Worm (Caenorhabditis elegans) whole organism, L4 larva: ENCODE measurements around the gene B0250.18.

Experiments
- F49E8.2 ChIP-seq: sonication (generic microtip); optimal IDR thresholded peaks from 2 replicates; lab custom pipeline; 2016; ENCODE audit warnings: missing compliant biosample characterization, mild to moderate bottlenecking, missing genetic modification characterization, borderline replicate concordance
- T26A8.4 ChIP-seq: fragments of 200-800 bp; sonication (Bioruptor generic); IDR thresholded peaks from 2 replicates; pipeline ENCODE4 v1.3.6; 2022; ENCODE audit warnings: missing genetic modification characterization, missing compliant biosample characterization
- Y48G9A.11 ChIP-seq: fragments of 200-800 bp; sonication (Bioruptor generic); IDR thresholded peaks from 2 replicates; pipeline ENCODE4 v1.3.6; 2022; ENCODE audit warnings: missing genetic modification reagents, missing genetic modification characterization, missing compliant biosample characterization
- ZK337.2 ChIP-seq: fragments of 200-800 bp; sonication (Bioruptor generic); IDR thresholded peaks from 2 replicates; pipeline ENCODE4 v1.3.6; 2022; ENCODE audit warnings: missing genetic modification reagents, missing genetic modification characterization, missing compliant biosample characterization
- aha-1 ChIP-seq: fragments of 150-350 bp; peaks from one replicate; lab custom pipeline; 2014; ENCODE audit warnings: missing biosample characterization, missing genetic modification characterization
- aly-2 ChIP-seq: sonication (generic microtip); optimal IDR thresholded peaks from 2 replicates; lab custom pipeline; 2018; ENCODE audit warnings: missing biosample characterization, missing genetic modification characterization
- ama-1 ChIP-seq: fragments of 150-350 bp; optimal IDR thresholded peaks from 2 replicates; lab custom pipeline; 2014; ENCODE audit warnings: inconsistent platforms, mixed read lengths
- attf-4 ChIP-seq: sonication (generic microtip); optimal IDR thresholded peaks from 3 replicates; lab custom pipeline; 2017; ENCODE audit warnings: missing biosample characterization, missing genetic modification characterization
- ceh-28 ChIP-seq: fragments of 150-350 bp; optimal IDR thresholded peaks from 2 replicates; lab custom pipeline; 2014; ENCODE audit warnings: missing biosample characterization, missing genetic modification reagents, missing genetic modification characterization
- ceh-32 ChIP-seq: sonication (generic microtip); optimal IDR thresholded peaks from 2 replicates; lab custom pipeline; 2016; ENCODE audit warnings: mild to moderate bottlenecking, missing genetic modification characterization, missing compliant biosample characterization; ENCODE audit not compliant: poor library complexity
- ceh-44 ChIP-seq: fragments of 200-800 bp; sonication (Bioruptor generic); IDR thresholded peaks from 2 replicates; pipeline ENCODE4 v1.3.6; 2022; ENCODE audit warnings: missing genetic modification reagents, missing genetic modification characterization, missing compliant biosample characterization
- ceh-82 ChIP-seq: sonication (generic microtip); optimal IDR thresholded peaks from 2 replicates; lab custom pipeline; 2017; ENCODE audit warnings: missing biosample characterization, missing genetic modification characterization
- cey-2 ChIP-seq: sonication (generic microtip); optimal IDR thresholded peaks from 3 replicates; lab custom pipeline; 2017; ENCODE audit warnings: missing genetic modification characterization, mild to moderate bottlenecking, missing compliant biosample characterization, antibody characterized with exemption, borderline replicate concordance; ENCODE audit not compliant: insufficient read depth
- dmd-8 ChIP-seq: fragments of 200-800 bp; sonication (Bioruptor generic); IDR thresholded peaks from 2 replicates; pipeline ENCODE4 v1.3.6; 2022; ENCODE audit warnings: missing genetic modification characterization, missing compliant biosample characterization
- dmd-9 ChIP-seq: fragments of 200-800 bp; sonication (Bioruptor generic); IDR thresholded peaks from 2 replicates; pipeline ENCODE4 v1.3.6; 2022; ENCODE audit warnings: missing genetic modification reagents, missing genetic modification characterization, missing compliant biosample characterization
- dpl-1 ChIP-seq: fragments of 150-350 bp; optimal IDR thresholded peaks from 2 replicates; lab custom pipeline; 2014; ENCODE audit warnings: missing biosample characterization, missing genetic modification reagents, missing genetic modification characterization
- duxl-1 ChIP-seq: sonication (generic microtip); optimal IDR thresholded peaks from 2 replicates; lab custom pipeline; 2016; ENCODE audit warnings: mild to moderate bottlenecking, missing genetic modification characterization, moderate library complexity, missing compliant biosample characterization; ENCODE audit not compliant: poor library complexity
- dve-1 ChIP-seq: sonication (generic microtip); optimal IDR thresholded peaks from 2 replicates; lab custom pipeline; 2017; ENCODE audit warnings: antibody characterized with exemption, mild to moderate bottlenecking, missing genetic modification characterization, missing compliant biosample characterization; ENCODE audit not compliant: insufficient read depth
- fkh-10 ChIP-seq: fragments of 150-350 bp; optimal IDR thresholded peaks from 2 replicates; lab custom pipeline; 2014; ENCODE audit warnings: missing biosample characterization, missing genetic modification reagents, missing genetic modification characterization
- hlh-11 ChIP-seq: fragments of 200-800 bp; sonication (Bioruptor generic); optimal IDR thresholded peaks from 2 replicates; lab custom pipeline; 2018; ENCODE audit warnings: mild to moderate bottlenecking, missing genetic modification characterization, missing compliant biosample characterization
- hlh-30 ChIP-seq: sonication (generic microtip); optimal IDR thresholded peaks from 2 replicates; lab custom pipeline; 2017; ENCODE audit warnings: antibody characterized with exemption, mild to moderate bottlenecking, missing genetic modification characterization, missing compliant biosample characterization; ENCODE audit not compliant: insufficient read depth
- jun-1 ChIP-seq: fragments of 150-350 bp; optimal IDR thresholded peaks from 2 replicates; lab custom pipeline; 2014; ENCODE audit warnings: missing biosample characterization, missing genetic modification reagents, missing genetic modification characterization
- lim-7 ChIP-seq: fragments of 200-800 bp; sonication (Bioruptor generic); IDR thresholded peaks from 2 replicates; pipeline ENCODE4 v1.3.6; 2022; ENCODE audit warnings: missing genetic modification characterization, missing compliant biosample characterization
- lin-15B ChIP-seq: fragments of 150-350 bp; sonication (generic microtip); optimal IDR thresholded peaks from 3 replicates; lab custom pipeline; 2014; ENCODE audit warnings: missing biosample characterization, missing genetic modification characterization
- lin-38 ChIP-seq: fragments of 200-800 bp; sonication (Bioruptor generic); IDR thresholded peaks from 2 replicates; pipeline ENCODE4 v1.3.6; 2022; ENCODE audit warnings: missing genetic modification reagents, missing genetic modification characterization, missing compliant biosample characterization
- lin-39 ChIP-seq: fragments of 150-350 bp; optimal IDR thresholded peaks from 2 replicates; lab custom pipeline; 2014; ENCODE audit warnings: missing biosample characterization, missing genetic modification reagents, missing genetic modification characterization
- madf-5 ChIP-seq, 2 experiments: fragments of 200-800 bp; sonication (Bioruptor generic); IDR thresholded peaks; 2 replicates each; pipeline ENCODE4 v1.3.6; 2022; ENCODE audit warnings: missing compliant biosample characterization in 2 of 2, missing genetic modification characterization in 2 of 2
- mdl-1 ChIP-seq, 2 experiments: fragments of 150-350 bp in 1 of 2; sonication (generic microtip) in 1 of 2; optimal IDR thresholded peaks; 2 replicates each; lab custom pipeline; 2014 to 2017; ENCODE audit warnings: missing biosample characterization in 2 of 2, missing genetic modification characterization in 2 of 2
- mep-1 ChIP-seq: fragments of 150-350 bp; sonication (generic microtip); optimal IDR thresholded peaks from 3 replicates; lab custom pipeline; 2014; ENCODE audit warnings: missing biosample characterization, missing genetic modification characterization
- mes-2 ChIP-seq: sonication (generic microtip); optimal IDR thresholded peaks from 2 replicates; lab custom pipeline; 2016; ENCODE audit warnings: missing genotype, mild to moderate bottlenecking, missing genetic modification characterization, missing compliant biosample characterization; ENCODE audit not compliant: poor library complexity, severe bottlenecking
- nhr-10 ChIP-seq: fragments of 150-350 bp; optimal IDR thresholded peaks from 2 replicates; lab custom pipeline; 2014; ENCODE audit warnings: missing biosample characterization, missing genetic modification characterization
- nhr-102 ChIP-seq: sonication (generic microtip); optimal IDR thresholded peaks from 2 replicates; lab custom pipeline; 2016; ENCODE audit warnings: mild to moderate bottlenecking, missing genetic modification characterization, moderate library complexity, missing compliant biosample characterization
- nhr-11 ChIP-seq: fragments of 150-350 bp; optimal IDR thresholded peaks from 2 replicates; lab custom pipeline; 2014; ENCODE audit warnings: missing biosample characterization, missing genetic modification characterization
- nhr-25 ChIP-seq: sonication (generic microtip); optimal IDR thresholded peaks from 2 replicates; lab custom pipeline; 2017; ENCODE audit warnings: missing genetic modification characterization, mild to moderate bottlenecking, missing compliant biosample characterization, antibody characterized with exemption, moderate library complexity, borderline replicate concordance; ENCODE audit not compliant: insufficient read depth
- nhr-41 ChIP-seq: fragments of 200-800 bp; sonication (Bioruptor generic); IDR thresholded peaks from 2 replicates; pipeline ENCODE4 v1.3.6; 2022; ENCODE audit warnings: missing genetic modification reagents, missing genetic modification characterization, missing compliant biosample characterization
- nhr-48 ChIP-seq: sonication (generic microtip); optimal IDR thresholded peaks from 2 replicates; lab custom pipeline; 2016; ENCODE audit warnings: mild to moderate bottlenecking, missing genetic modification characterization, missing compliant biosample characterization
- php-3 ChIP-seq: fragments of 200-800 bp; sonication (Bioruptor generic); IDR thresholded peaks from 2 replicates; pipeline ENCODE4 v1.3.6; 2022; ENCODE audit warnings: missing genetic modification reagents, missing genetic modification characterization, missing compliant biosample characterization
- rbr-2 ChIP-seq: sonication (generic microtip); optimal IDR thresholded peaks from 2 replicates; lab custom pipeline; 2016; ENCODE audit warnings: missing genotype, missing genetic modification characterization, missing compliant biosample characterization
- set-16 ChIP-seq: fragments of 200-800 bp; sonication (Bioruptor generic); IDR thresholded peaks from 2 replicates; pipeline ENCODE4 v1.3.6; 2022; ENCODE audit warnings: missing genetic modification reagents, missing genetic modification characterization, missing compliant biosample characterization
- snpc-1.2 ChIP-seq: fragments of 200-800 bp; sonication (Bioruptor generic); IDR thresholded peaks from 2 replicates; pipeline ENCODE4 v1.3.6; 2022; ENCODE audit warnings: missing genetic modification reagents, missing genetic modification characterization, missing compliant biosample characterization
- spr-1 ChIP-seq: sonication (generic microtip); optimal IDR thresholded peaks from 2 replicates; lab custom pipeline; 2016; ENCODE audit warnings: mild to moderate bottlenecking, missing genetic modification characterization, missing compliant biosample characterization
- tag-97 ChIP-seq: fragments of 200-800 bp; sonication (Bioruptor generic); IDR thresholded peaks from 2 replicates; pipeline ENCODE4 v1.3.6; 2022; ENCODE audit warnings: missing genetic modification characterization, missing compliant biosample characterization
- unc-130 ChIP-seq: sonication (generic microtip); optimal IDR thresholded peaks from 2 replicates; lab custom pipeline; 2016; ENCODE audit warnings: missing genetic modification reagents, missing genetic modification characterization, missing compliant biosample characterization
- unc-39 ChIP-seq: sonication (generic microtip); optimal IDR thresholded peaks from 2 replicates; lab custom pipeline; 2017; ENCODE audit warnings: missing biosample characterization, missing genetic modification characterization
- unc-62 ChIP-seq, 3 experiments: fragments of 150-350 bp in 1 of 3; sonication (generic microtip); optimal IDR thresholded peaks in 2 of 3; peaks in 1 of 3; 1 replicate in 1 of 3; 2 replicates in 2 of 3; lab custom pipeline; 2014 to 2017; ENCODE audit warnings: missing biosample characterization in 3 of 3, missing genetic modification characterization in 3 of 3, missing genetic modification reagents in 3 of 3, missing genotype in 1 of 3
- zip-2 ChIP-seq: fragments of 150-350 bp; optimal IDR thresholded peaks from 2 replicates; lab custom pipeline; 2014; ENCODE audit warnings: missing biosample characterization, missing genetic modification characterization
- ztf-11 ChIP-seq: fragments of 150-350 bp; optimal IDR thresholded peaks from 2 replicates; lab custom pipeline; 2014; ENCODE audit warnings: missing biosample characterization, missing genetic modification characterization
- ztf-7 ChIP-seq: fragments of 150-350 bp; optimal IDR thresholded peaks from 2 replicates; lab custom pipeline; 2014; ENCODE audit warnings: missing biosample characterization, missing genetic modification characterization

The B0250.18 gene

ce11 chrV:20424229-20425182 lies 36.2 kb downstream of the B0250.18 start (continued):
- TF ChIP-seq mes-2 (tag; lab: Kevin White, UChicago) (peak; percentile 95), unc-39 (tag; lab: Kevin White, UChicago) (no peak), nhr-48 (tag; lab: Kevin White, UChicago) (peak; percentile 38), dmd-9 (GFP tag; lab: Robert Waterston, UW) (no peak), dmd-8 (GFP tag; lab: Robert Waterston, UW) (0 out of 2 replicates have a peak, but pooled peaks have one; percentile 24), mdl-1 (tag; optimal IDR thresholded peaks at IDR 0.05; lab: Kevin White, UChicago) (peak; percentile 24 to 71), lin-15B (tag; lab: Kevin White, UChicago) (no peak), aly-2 (tag; lab: Kevin White, UChicago) (no peak), set-16 (GFP tag; lab: Robert Waterston, UW) (0 out of 2 replicates have a peak, but pooled peaks have one; percentile 18), fkh-10 (peak; percentile 10), cey-2 (tag; lab: Kevin White, UChicago) (no peak), nhr-10 (tag; lab: Kevin White, UChicago) (no peak), lin-39 (tag; lab: Kevin White, UChicago) (no peak), ztf-7 (no peak), ZK337.2 (GFP tag; lab: Robert Waterston, UW) (no peak), nhr-11 (tag; lab: Kevin White, UChicago) (no peak), unc-62 (GFP tag; optimal IDR thresholded peaks at IDR 0.05 in 1 of 2; lab: Kevin White, UChicago) (no peak), unc-62 (tag; optimal IDR thresholded peaks at IDR 0.05; lab: Kevin White, UChicago) (no peak), dve-1 (peak; percentile 77), ceh-44 (no peak), spr-1 (tag; lab: Kevin White, UChicago) (no peak), zip-2 (no peak), dpl-1 (GFP tag; lab: Kevin White, UChicago) (peak; percentile 90), mep-1 (tag; lab: Kevin White, UChicago) (peak; percentile 55), lin-38 (GFP tag; lab: Robert Waterston, UW) (peak; percentile 62), nhr-102 (tag; lab: Kevin White, UChicago) (peak; percentile 16), snpc-1.2 (no peak), aha-1 (tag; lab: Kevin White, UChicago) (peak; percentile 81), unc-130 (peak; percentile 58), nhr-25 (no peak), T26A8.4 (GFP tag; lab: Robert Waterston, UW) (no peak), madf-5 (GFP tag; IDR thresholded peaks at IDR 0.05; lab: Robert Waterston, UW) (no peak), F49E8.2 (tag; lab: Kevin White, UChicago) (no peak), php-3 (GFP tag; lab: Robert Waterston, UW) (no peak), ama-1 (no peak), ceh-32 (tag; lab: Kevin White, UChicago) (no peak), jun-1 (tag; lab: Kevin White, UChicago) (no peak), tag-97 (GFP tag; lab: Robert Waterston, UW) (no peak), hlh-11 (tag; lab: Kevin White, UChicago) (peak; percentile 88), duxl-1 (tag; lab: Kevin White, UChicago) (peak; percentile 70), ceh-28 (tag; lab: Kevin White, UChicago) (no peak), lim-7 (GFP tag; lab: Robert Waterston, UW) (no peak), nhr-41 (0 out of 2 replicates have a peak, but pooled peaks have one; percentile 44), attf-4 (tag; lab: Kevin White, UChicago) (no peak), Y48G9A.11 (GFP tag; lab: Robert Waterston, UW) (no peak), rbr-2 (tag; lab: Kevin White, UChicago) (peak; percentile 0), ceh-82 (tag; lab: Kevin White, UChicago) (no peak), hlh-30 (tag; lab: Kevin White, UChicago) (peak; percentile 71), ztf-11 (no peak)
